Worm (Caenorhabditis elegans) whole organism, late embryonic: ENCODE results near the gene Y54G9A.7.
A peak's percentile ranks its signal among the peaks of the same experiment; 100 is the strongest.

Experiments used
- C38D4.7 ChIP-seq: fragments of 200-800 bp; sonication (Bioruptor generic); optimal IDR thresholded peaks from 2 replicates; lab custom pipeline; 2018; ENCODE audit warnings: mild to moderate bottlenecking, missing genetic modification characterization, moderate library complexity, missing compliant biosample characterization
- ahr-1 ChIP-seq: sonication (generic microtip); optimal IDR thresholded peaks from 2 replicates; lab custom pipeline; 2016; ENCODE audit warnings: missing genetic modification characterization, missing compliant biosample characterization
- ama-1 ChIP-seq: fragments of 150-350 bp; optimal IDR thresholded peaks from 2 replicates; lab custom pipeline; 2014
- ceh-18 ChIP-seq: sonication (generic microtip); optimal IDR thresholded peaks from 2 replicates; lab custom pipeline; 2016; ENCODE audit warnings: missing genetic modification characterization, missing compliant biosample characterization
- ceh-24 ChIP-seq: sonication (generic microtip); optimal IDR thresholded peaks from 2 replicates; lab custom pipeline; 2016; ENCODE audit warnings: mild to moderate bottlenecking, missing genetic modification characterization, missing compliant biosample characterization
- ceh-31 ChIP-seq: sonication (generic microtip); optimal IDR thresholded peaks from 2 replicates; lab custom pipeline; 2016; ENCODE audit warnings: missing genetic modification characterization, missing compliant biosample characterization
- ceh-45 ChIP-seq: fragments of 200-800 bp; sonication (Bioruptor generic); IDR thresholded peaks from 2 replicates; pipeline ENCODE4 v1.3.6; 2022; ENCODE audit warnings: missing genetic modification reagents, missing genetic modification characterization, missing compliant biosample characterization
- ceh-6 ChIP-seq: fragments of 200-800 bp; sonication (Bioruptor generic); optimal IDR thresholded peaks from 2 replicates; lab custom pipeline; 2018; ENCODE audit warnings: mild to moderate bottlenecking, missing genetic modification characterization, missing compliant biosample characterization
- ceh-9 ChIP-seq: sonication (generic microtip); optimal IDR thresholded peaks from 2 replicates; lab custom pipeline; 2016; ENCODE audit warnings: mild to moderate bottlenecking, missing genetic modification characterization, inconsistent platforms, missing compliant biosample characterization
- eyg-1 ChIP-seq: sonication (generic microtip); optimal IDR thresholded peaks from 2 replicates; lab custom pipeline; 2016; ENCODE audit warnings: missing genotype, missing genetic modification characterization, missing compliant biosample characterization
- fkh-10 ChIP-seq: fragments of 150-350 bp; optimal IDR thresholded peaks from 2 replicates; lab custom pipeline; 2014; ENCODE audit warnings: missing biosample characterization, missing genetic modification reagents, missing genetic modification characterization
- fkh-6 ChIP-seq: sonication (generic microtip); optimal IDR thresholded peaks from 2 replicates; lab custom pipeline; 2016; ENCODE audit warnings: missing genetic modification characterization, missing compliant biosample characterization
- mec-3 ChIP-seq: sonication (generic microtip); optimal IDR thresholded peaks from 2 replicates; lab custom pipeline; 2016; ENCODE audit warnings: borderline replicate concordance, missing genetic modification characterization, missing compliant biosample characterization
- nfya-1 ChIP-seq: sonication (generic microtip); optimal IDR thresholded peaks from 2 replicates; lab custom pipeline; 2017; ENCODE audit warnings: missing genetic modification characterization, mild to moderate bottlenecking, missing compliant biosample characterization, antibody characterized with exemption, moderate library complexity
- pag-3 ChIP-seq: sonication (generic microtip); optimal IDR thresholded peaks from 2 replicates; lab custom pipeline; 2016; ENCODE audit warnings: missing compliant biosample characterization, missing genetic modification characterization, borderline replicate concordance
- ref-2 ChIP-seq: sonication (generic microtip); optimal IDR thresholded peaks from 2 replicates; lab custom pipeline; 2016; ENCODE audit warnings: missing genetic modification characterization, missing compliant biosample characterization
- syd-9 ChIP-seq: sonication (generic microtip); optimal IDR thresholded peaks from 2 replicates; lab custom pipeline; 2016; ENCODE audit warnings: mild to moderate bottlenecking, missing genetic modification characterization, moderate library complexity, missing compliant biosample characterization
- tbx-2 ChIP-seq: sonication (generic microtip); optimal IDR thresholded peaks from 2 replicates; lab custom pipeline; 2016; ENCODE audit warnings: missing genetic modification characterization, missing compliant biosample characterization
- tbx-7 ChIP-seq: sonication (generic microtip); optimal IDR thresholded peaks from 2 replicates; lab custom pipeline; 2016; ENCODE audit warnings: missing genotype, missing genetic modification characterization, missing compliant biosample characterization
- ttx-3 ChIP-seq: sonication (generic microtip); optimal IDR thresholded peaks from 2 replicates; lab custom pipeline; 2016; ENCODE audit warnings: missing genetic modification reagents, missing genetic modification characterization, missing compliant biosample characterization
- unc-42 ChIP-seq: sonication (generic microtip); optimal IDR thresholded peaks from 2 replicates; lab custom pipeline; 2016; ENCODE audit warnings: missing genotype, missing genetic modification characterization, missing compliant biosample characterization
- unc-86 ChIP-seq: sonication (generic microtip); optimal IDR thresholded peaks from 2 replicates; lab custom pipeline; 2016; ENCODE audit warnings: missing genetic modification characterization, missing compliant biosample characterization
- ztf-16 ChIP-seq: sonication (generic microtip); optimal IDR thresholded peaks from 2 replicates; lab custom pipeline; 2017; ENCODE audit warnings: missing genetic modification characterization, missing compliant biosample characterization

Y54G9A.7 gene

DNA sequence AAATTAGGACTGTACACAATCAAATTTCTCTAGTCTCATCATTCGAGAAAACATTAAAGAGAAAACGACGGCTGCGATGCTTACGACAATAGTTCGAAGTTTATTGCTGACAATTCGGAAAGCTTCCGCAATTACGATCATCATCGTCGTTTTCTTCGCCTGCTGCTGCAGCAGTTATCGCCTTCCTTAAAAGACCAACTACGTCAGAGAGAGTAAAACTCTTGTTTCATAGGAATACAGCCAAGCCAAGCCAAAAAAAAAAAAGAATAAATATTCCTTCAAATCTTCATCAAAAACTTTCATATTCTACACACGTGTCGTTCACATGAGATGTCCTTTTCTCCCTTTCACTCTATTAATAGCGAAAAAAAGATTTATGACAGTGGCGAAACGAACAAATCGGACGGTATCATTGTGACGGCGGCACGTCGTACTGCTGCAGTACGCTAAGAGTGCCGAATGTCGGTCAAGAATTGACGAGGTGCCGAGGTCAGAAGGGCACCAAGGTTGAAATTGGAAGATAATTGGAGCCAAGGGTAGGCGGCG, 45.8 kb downstream of the Y54G9A.7 start:
- TF ChIP-seq pag-3 (tag; lab: Kevin White, UChicago), result no peak
- TF ChIP-seq eyg-1 (tag; lab: Kevin White, UChicago), result no peak
- no peak for TF ChIP-seq fkh-6
- TF ChIP-seq ceh-18 (tag; lab: Kevin White, UChicago), result no peak

DNA sequence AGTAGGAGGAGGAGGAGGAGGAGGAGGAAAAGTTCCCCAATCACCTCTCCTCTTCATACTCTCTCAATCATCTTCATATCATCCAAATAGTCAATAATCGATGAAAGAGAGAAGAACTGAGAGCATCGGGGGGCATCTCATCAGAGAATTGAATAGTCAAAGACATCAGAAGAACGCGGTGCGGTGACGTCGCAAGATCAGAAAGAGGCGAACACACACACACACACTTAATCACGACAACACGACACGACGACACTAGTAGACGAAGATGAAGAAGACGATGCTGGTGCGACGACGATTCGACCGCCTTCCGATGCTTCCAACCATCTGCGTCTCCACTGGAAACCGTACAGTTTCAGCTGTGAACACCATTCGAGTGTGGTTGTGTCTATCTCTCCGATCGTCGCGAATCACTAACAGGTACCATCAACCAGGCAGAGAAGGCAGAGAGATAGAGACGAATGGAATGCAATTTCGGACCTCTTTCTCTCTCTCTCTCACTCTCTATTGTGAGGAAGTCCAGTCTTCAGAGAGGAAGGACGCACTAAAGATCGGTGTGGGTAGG, 47.0 kb downstream of the Y54G9A.7 start:
- no peak for TF ChIP-seq mec-3 (tag; lab: Kevin White, UChicago)
- TF ChIP-seq unc-42 (tag; lab: Kevin White, UChicago), result no peak
- no peak for TF ChIP-seq ama-1
- peak; percentile 10 for TF ChIP-seq ref-2 (tag; lab: Kevin White, UChicago)

DNA sequence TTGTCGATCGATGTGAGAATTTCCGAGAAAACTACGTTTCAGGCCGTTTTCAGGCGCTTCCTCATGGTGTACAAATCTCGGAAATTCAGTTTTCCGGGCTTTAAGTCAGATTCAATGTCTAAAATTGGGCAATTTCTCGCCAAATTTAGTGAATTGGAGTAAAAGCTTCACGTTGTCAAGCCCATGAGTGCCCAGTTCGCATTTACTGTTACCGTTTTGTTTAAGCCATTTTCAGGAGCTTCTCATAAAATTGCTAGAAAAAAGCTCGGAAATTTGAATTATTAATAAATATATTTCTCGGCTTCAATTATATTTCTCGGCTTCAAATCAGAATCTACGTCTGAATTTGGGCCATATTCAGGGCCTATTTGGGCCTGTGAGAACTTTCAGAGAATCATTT, 47.7 kb downstream of the Y54G9A.7 start:
- TF ChIP-seq fkh-10 (GFP tag; lab: Kevin White, UChicago) (no peak), tbx-7 (tag; lab: Kevin White, UChicago) (no peak), ttx-3 (no peak), C38D4.7 (no peak), ceh-31 (tag; lab: Kevin White, UChicago) (no peak), mec-3 (tag; lab: Kevin White, UChicago) (no peak), syd-9 (tag; lab: Kevin White, UChicago) (no peak), ztf-16 (no peak), tbx-2 (no peak), pag-3 (tag; lab: Kevin White, UChicago) (no peak), unc-86 (tag; lab: Kevin White, UChicago) (no peak), ahr-1 (tag; lab: Kevin White, UChicago) (no peak), ceh-24 (no peak)
- TF ChIP-seq, all 69 proteins: peak for 0

DNA sequence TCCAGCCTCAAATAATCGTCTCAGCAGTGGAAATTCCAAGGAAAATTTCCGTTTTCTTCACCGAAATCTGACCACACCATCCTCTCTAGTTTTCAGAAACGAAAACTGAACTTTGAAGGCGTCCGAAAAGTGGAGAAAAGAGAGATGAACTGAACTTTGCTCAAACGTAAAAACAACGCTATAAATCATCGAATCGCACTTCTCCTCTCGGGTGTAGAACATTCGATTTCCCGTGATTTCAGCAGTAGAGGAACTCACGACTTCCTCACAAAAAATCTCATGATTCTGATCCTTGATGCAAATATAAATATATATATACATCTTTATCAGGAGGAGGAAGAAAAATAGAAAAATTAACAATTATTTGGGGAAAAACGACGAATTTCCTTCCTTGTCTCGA, 50.4 kb downstream of the Y54G9A.7 start:
- TF ChIP-seq ceh-9 (tag; lab: Kevin White, UChicago) (no peak), nfya-1 (tag; lab: Kevin White, UChicago) (no peak), ceh-6 (no peak), eyg-1 (tag; lab: Kevin White, UChicago) (no peak), ceh-45 (no peak), ref-2 (tag; lab: Kevin White, UChicago) (no peak)
- TF ChIP-seq, all 69 proteins: peak for 0
